Worm (Caenorhabditis elegans) whole organism, L2 larva: ENCODE results near the gene gap-1.

Source experiments
- ama-1 ChIP-seq: fragments of 150-350 bp; optimal IDR thresholded peaks from 2 replicates; lab custom pipeline; 2018; ENCODE audit warnings: inconsistent platforms
- mab-5 ChIP-seq: fragments of 150-350 bp; optimal IDR thresholded peaks from 2 replicates; lab custom pipeline; 2014; ENCODE audit warnings: missing biosample characterization, missing genetic modification characterization
- mdl-1 ChIP-seq, 2 experiments: fragments of 150-350 bp in 1 of 2; sonication (generic microtip) in 1 of 2; optimal IDR thresholded peaks; 2 replicates each; lab custom pipeline; 2017; ENCODE audit warnings: missing biosample characterization in 2 of 2, missing genetic modification characterization in 2 of 2
- nhr-77 ChIP-seq: fragments of 150-350 bp; optimal IDR thresholded peaks from 2 replicates; lab custom pipeline; 2014; ENCODE audit warnings: missing biosample characterization, missing genetic modification characterization
- sma-3 ChIP-seq: sonication (generic microtip); optimal IDR thresholded peaks from 2 replicates; lab custom pipeline; 2016; ENCODE audit warnings: missing genetic modification reagents, missing genetic modification characterization, missing compliant biosample characterization
- sma-9 ChIP-seq, 2 experiments: fragments of 150-350 bp in 1 of 2; sonication (generic microtip) in 1 of 2; optimal IDR thresholded peaks; 2 replicates each; lab custom pipeline; 2014 to 2016; ENCODE audit warnings: missing genetic modification characterization in 2 of 2, mild to moderate bottlenecking in 1 of 2, missing biosample characterization in 1 of 2, missing compliant biosample characterization in 1 of 2, missing genetic modification reagents in 1 of 2, moderate library complexity in 1 of 2
- snpc-4 ChIP-seq: fragments of 150-350 bp; optimal IDR thresholded peaks from 2 replicates; lab custom pipeline; 2014; ENCODE audit warnings: missing biosample characterization, missing genetic modification characterization

DNA sequence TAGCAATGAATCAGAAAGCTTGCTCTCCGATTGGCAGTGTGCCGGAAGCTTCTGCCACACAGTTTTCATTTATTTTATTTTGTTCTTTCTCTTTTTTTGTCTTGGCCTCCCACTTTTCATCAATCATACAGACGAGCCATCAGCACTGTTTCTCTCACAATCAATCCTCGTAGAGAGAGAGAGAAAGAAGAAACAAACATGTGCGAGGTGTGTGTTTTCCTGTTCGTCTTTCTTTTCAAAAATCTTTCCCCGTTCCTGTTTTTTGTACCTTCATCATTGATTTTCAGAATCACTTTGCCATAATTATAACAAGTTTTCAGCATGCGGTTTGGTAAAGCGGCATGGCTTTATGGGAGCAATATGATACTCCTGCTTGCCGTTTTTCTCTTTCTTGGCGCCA is 6.8 kb downstream of the gap-1 start, which contains the start of gene T24C12.1:
- TF ChIP-seq sma-9 (GFP tag; optimal IDR thresholded peaks at IDR 0.05; lab: Kevin White, UChicago) (no peak), sma-9 (tag; optimal IDR thresholded peaks at IDR 0.05; lab: Kevin White, UChicago) (no peak), mab-5 (tag; lab: Kevin White, UChicago) (no peak), ama-1 (lab: Kevin White, UChicago) (no peak), sma-3 (no peak), mdl-1 (tag; optimal IDR thresholded peaks at IDR 0.05; lab: Kevin White, UChicago) (no peak), nhr-77 (no peak), snpc-4 (tag; lab: Kevin White, UChicago) (no peak)
